Fruit fly (Drosophila melanogaster) whole organism, embryonic: ENCODE measurements around the gene Hs2st.

Experiments used
- Adf1 ChIP-seq: fragments of 200-800 bp; sonication (Bioruptor generic); IDR thresholded peaks from 2 replicates; pipeline ENCODE4 v1.3.6; 2022; ENCODE audit warnings: missing biosample characterization, missing genetic modification characterization
- Bgb ChIP-seq: fragments of 200-800 bp; sonication (Bioruptor generic); IDR thresholded peaks from 2 replicates; pipeline ENCODE4 v1.3.6; 2022; ENCODE audit warnings: missing biosample characterization, missing genetic modification characterization; ENCODE audit not compliant: partially characterized antibody
- CG10979 ChIP-seq: fragments of 200-800 bp; sonication (Bioruptor generic); optimal IDR thresholded peaks from 2 replicates; lab custom pipeline; 2018; ENCODE audit warnings: missing biosample characterization, mild to moderate bottlenecking, missing genetic modification characterization, moderate library complexity
- CG11456 ChIP-seq: fragments of 200-800 bp; sonication (Bioruptor generic); IDR thresholded peaks from 3 replicates; pipeline ENCODE4 v1.3.6; 2022; ENCODE audit warnings: missing biosample characterization, missing genetic modification characterization
- CG11696 ChIP-seq: fragments of 200-800 bp; sonication (Bioruptor generic); IDR thresholded peaks from 2 replicates; pipeline ENCODE4 v1.3.6; 2022; ENCODE audit warnings: missing biosample characterization, missing genetic modification characterization
- CG14441 ChIP-seq: fragments of 200-800 bp; sonication (Bioruptor generic); IDR thresholded peaks from 2 replicates; pipeline ENCODE4 v1.3.6; 2022; ENCODE audit warnings: missing biosample characterization, missing genetic modification characterization
- CG15269 ChIP-seq: fragments of 200-800 bp; sonication (Bioruptor generic); optimal IDR thresholded peaks from 2 replicates; lab custom pipeline; 2018; ENCODE audit warnings: missing biosample characterization, mild to moderate bottlenecking, missing genetic modification characterization, moderate library complexity
- CG16779 ChIP-seq: fragments of 200-800 bp; sonication (Bioruptor generic); IDR thresholded peaks from 2 replicates; pipeline ENCODE4 v1.3.6; 2022; ENCODE audit warnings: missing biosample characterization, missing genetic modification characterization
- CG16863 ChIP-seq: fragments of 200-800 bp; sonication (Bioruptor generic); optimal IDR thresholded peaks from 3 replicates; lab custom pipeline; 2016; ENCODE audit warnings: missing biosample characterization, missing genetic modification characterization
- CG17912 ChIP-seq: fragments of 200-800 bp; sonication (Bioruptor generic); optimal IDR thresholded peaks from 2 replicates; lab custom pipeline; 2018; ENCODE audit warnings: missing biosample characterization, mild to moderate bottlenecking, missing genetic modification characterization
- CG2120 ChIP-seq: fragments of 200-800 bp; sonication (Bioruptor generic); optimal IDR thresholded peaks from 3 replicates; lab custom pipeline; 2016; ENCODE audit warnings: missing biosample characterization, missing genetic modification characterization
- CG3281 ChIP-seq: fragments of 200-800 bp; sonication (Bioruptor generic); optimal IDR thresholded peaks from 3 replicates; lab custom pipeline; 2017; ENCODE audit warnings: missing biosample characterization, mild to moderate bottlenecking, missing genetic modification characterization
- CG34224 ChIP-seq: fragments of 200-800 bp; sonication (Bioruptor generic); IDR thresholded peaks from 3 replicates; pipeline ENCODE4 v1.3.6; 2022; ENCODE audit warnings: missing biosample characterization, missing genetic modification characterization; ENCODE audit not compliant: partially characterized antibody
- CG7963 ChIP-seq: fragments of 200-800 bp; sonication (Bioruptor generic); IDR thresholded peaks from 3 replicates; pipeline ENCODE4 v1.3.6; 2022; ENCODE audit warnings: missing biosample characterization, missing genetic modification characterization; ENCODE audit not compliant: partially characterized antibody
- Chrac-16 ChIP-seq: fragments of 200-800 bp; sonication (Bioruptor generic); optimal IDR thresholded peaks from 3 replicates; lab custom pipeline; 2016; ENCODE audit warnings: missing biosample characterization, missing genetic modification characterization
- CoRest ChIP-seq: fragments of 200-800 bp; sonication (Bioruptor generic); optimal IDR thresholded peaks from 3 replicates; lab custom pipeline; 2018; ENCODE audit warnings: missing biosample characterization, mild to moderate bottlenecking, missing genetic modification characterization, moderate library complexity
- Drgx ChIP-seq: fragments of 200-800 bp; sonication (Bioruptor generic); IDR thresholded peaks from 2 replicates; pipeline ENCODE4 v1.3.6; 2022; ENCODE audit warnings: missing biosample characterization, missing genetic modification characterization
- E2f2 ChIP-seq: fragments of 200-800 bp; sonication (Bioruptor generic); IDR thresholded peaks from 2 replicates; pipeline ENCODE4 v1.3.6; 2022; ENCODE audit warnings: missing biosample characterization, missing genetic modification characterization
- Ets65A ChIP-seq: fragments of 200-800 bp; sonication (Bioruptor generic); peaks from one replicate; lab custom pipeline; 2016; ENCODE audit warnings: missing biosample characterization, missing genetic modification characterization
- Fer1 ChIP-seq: fragments of 200-800 bp; sonication (Bioruptor generic); optimal IDR thresholded peaks from 2 replicates; lab custom pipeline; 2017; ENCODE audit warnings: missing biosample characterization, mild to moderate bottlenecking, missing genetic modification characterization
- HLHmδ ChIP-seq: fragments of 200-800 bp; sonication (Bioruptor generic); optimal IDR thresholded peaks from 2 replicates; lab custom pipeline; 2018; ENCODE audit warnings: missing biosample characterization, mild to moderate bottlenecking, missing genetic modification characterization, moderate library complexity
- Hr51 ChIP-seq, 2 experiments: fragments of 200-800 bp; sonication (Bioruptor generic); optimal IDR thresholded peaks; 2 replicates in 1 of 2; 3 replicates in 1 of 2; lab custom pipeline; 2016 to 2018; ENCODE audit warnings: missing biosample characterization in 2 of 2, missing genetic modification characterization in 2 of 2, mild to moderate bottlenecking in 1 of 2, moderate library complexity in 1 of 2
- Hsf ChIP-seq: fragments of 200-800 bp; sonication (Bioruptor generic); optimal IDR thresholded peaks from 3 replicates; lab custom pipeline; 2016; ENCODE audit warnings: missing biosample characterization, missing genetic modification characterization
- Lim3 ChIP-seq: fragments of 200-800 bp; sonication (Bioruptor generic); IDR thresholded peaks from 2 replicates; pipeline ENCODE4 v1.3.6; 2022; ENCODE audit warnings: missing biosample characterization, missing genetic modification characterization
- Med ChIP-seq: fragments of 200-800 bp; sonication (Bioruptor generic); peaks from one replicate; lab custom pipeline; 2016; ENCODE audit warnings: missing biosample characterization, missing genetic modification characterization, mild to moderate bottlenecking, inconsistent platforms, moderate library complexity
- Meics ChIP-seq: fragments of 200-800 bp; sonication (Bioruptor generic); optimal IDR thresholded peaks from 2 replicates; lab custom pipeline; 2017; ENCODE audit warnings: missing biosample characterization, mild to moderate bottlenecking, missing genetic modification characterization
- Ptx1 ChIP-seq: fragments of 200-800 bp; sonication (Bioruptor generic); IDR thresholded peaks from 2 replicates; pipeline ENCODE4 v1.3.6; 2022; ENCODE audit warnings: missing biosample characterization, missing genetic modification characterization
- Rfx ChIP-seq: fragments of 200-800 bp; sonication (Bioruptor generic); IDR thresholded peaks from 2 replicates; pipeline ENCODE4 v1.3.6; 2022; ENCODE audit warnings: missing biosample characterization, missing genetic modification characterization
- Sox102F ChIP-seq: fragments of 200-800 bp; sonication (Bioruptor generic); optimal IDR thresholded peaks from 2 replicates; lab custom pipeline; 2018; ENCODE audit warnings: missing biosample characterization, mild to moderate bottlenecking, missing genetic modification characterization, moderate library complexity
- amos ChIP-seq: fragments of 200-800 bp; sonication (Bioruptor generic); IDR thresholded peaks from 2 replicates; pipeline ENCODE4 v1.3.6; 2022; ENCODE audit warnings: missing biosample characterization, missing genetic modification characterization; ENCODE audit not compliant: partially characterized antibody
- ap ChIP-seq: fragments of 200-800 bp; sonication (Bioruptor generic); IDR thresholded peaks from 2 replicates; pipeline ENCODE4 v1.3.6; 2022; ENCODE audit warnings: missing biosample characterization, missing genetic modification characterization
- ato ChIP-seq: fragments of 200-800 bp; sonication (Bioruptor generic); IDR thresholded peaks from 2 replicates; pipeline ENCODE4 v1.3.6; 2022; ENCODE audit warnings: missing biosample characterization, missing genetic modification characterization; ENCODE audit not compliant: partially characterized antibody
- caup ChIP-seq: fragments of 200-800 bp; sonication (Bioruptor generic); optimal IDR thresholded peaks from 3 replicates; lab custom pipeline; 2017; ENCODE audit warnings: missing biosample characterization, mild to moderate bottlenecking, missing genetic modification characterization, moderate library complexity; ENCODE audit not compliant: severe bottlenecking
- da ChIP-seq: fragments of 200-800 bp; sonication (Bioruptor generic); optimal IDR thresholded peaks from 2 replicates; lab custom pipeline; 2016; ENCODE audit warnings: missing biosample characterization, missing genetic modification characterization
- dysf ChIP-seq: fragments of 200-800 bp; sonication (Bioruptor generic); IDR thresholded peaks from 3 replicates; pipeline ENCODE4 v1.3.6; 2022; ENCODE audit warnings: missing biosample characterization, missing genetic modification characterization
- fu2 ChIP-seq: fragments of 200-800 bp; sonication (Bioruptor generic); optimal IDR thresholded peaks from 2 replicates; lab custom pipeline; 2016; ENCODE audit warnings: missing biosample characterization, missing genetic modification characterization
- gem ChIP-seq: fragments of 200-800 bp; sonication (Bioruptor generic); optimal IDR thresholded peaks from 2 replicates; lab custom pipeline; 2019; ENCODE audit warnings: missing biosample characterization, mild to moderate bottlenecking, missing genetic modification characterization, moderate library complexity
- grau ChIP-seq: fragments of 200-800 bp; optimal IDR thresholded peaks from 3 replicates; lab custom pipeline; 2019; ENCODE audit warnings: missing biosample characterization, mild to moderate bottlenecking, missing genetic modification characterization, moderate library complexity
- grn ChIP-seq: fragments of 200-800 bp; sonication (Bioruptor generic); optimal IDR thresholded peaks from 3 replicates; lab custom pipeline; 2017; ENCODE audit warnings: missing biosample characterization, missing genetic modification characterization
- hkb ChIP-seq, 2 experiments: fragments of 200-800 bp in 1 of 2; fragments of >200 bp in 1 of 2; sonication (Bioruptor generic) in 1 of 2; IDR thresholded peaks in 1 of 2; optimal IDR thresholded peaks in 1 of 2; 2 replicates each; pipeline versions ENCODE4 v1.3.6 to Lab custom; 2017 to 2022; ENCODE audit warnings: missing biosample characterization in 1 of 2, missing genetic modification characterization in 1 of 2
- ken ChIP-seq: fragments of 200-800 bp; sonication (Bioruptor generic); IDR thresholded peaks from 3 replicates; pipeline ENCODE4 v1.3.6; 2022; ENCODE audit warnings: missing biosample characterization, missing genetic modification characterization
- lmd ChIP-seq: fragments of 200-800 bp; sonication (Bioruptor generic); IDR thresholded peaks from 2 replicates; pipeline ENCODE4 v1.3.6; 2022; ENCODE audit warnings: missing biosample characterization, missing genetic modification characterization
- odd ChIP-seq: fragments of 200-800 bp; sonication (Bioruptor generic); optimal IDR thresholded peaks from 2 replicates; lab custom pipeline; 2017; ENCODE audit warnings: missing biosample characterization, mild to moderate bottlenecking, missing genetic modification characterization
- p53 ChIP-seq: fragments of 200-800 bp; sonication (Bioruptor generic); optimal IDR thresholded peaks from 2 replicates; lab custom pipeline; 2016; ENCODE audit warnings: missing biosample characterization, missing genetic modification characterization
- sens ChIP-seq: fragments of 200-800 bp; sonication (Bioruptor generic); peaks from one replicate; lab custom pipeline; 2016; ENCODE audit warnings: missing biosample characterization, missing genetic modification characterization
- slbo ChIP-seq: fragments of 200-800 bp; sonication (Bioruptor generic); IDR thresholded peaks from 2 replicates; pipeline ENCODE4 v1.3.6; 2022; ENCODE audit warnings: missing biosample characterization, missing genetic modification characterization
- sqz ChIP-seq: fragments of 200-800 bp; sonication (Bioruptor generic); optimal IDR thresholded peaks from 3 replicates; lab custom pipeline; 2018; ENCODE audit warnings: missing biosample characterization, mild to moderate bottlenecking, missing genetic modification characterization
- tin ChIP-seq: fragments of 200-800 bp; sonication (Bioruptor generic); optimal IDR thresholded peaks from 3 replicates; lab custom pipeline; 2016; ENCODE audit warnings: missing biosample characterization, missing genetic modification characterization

Gene Hs2st

DNA sequence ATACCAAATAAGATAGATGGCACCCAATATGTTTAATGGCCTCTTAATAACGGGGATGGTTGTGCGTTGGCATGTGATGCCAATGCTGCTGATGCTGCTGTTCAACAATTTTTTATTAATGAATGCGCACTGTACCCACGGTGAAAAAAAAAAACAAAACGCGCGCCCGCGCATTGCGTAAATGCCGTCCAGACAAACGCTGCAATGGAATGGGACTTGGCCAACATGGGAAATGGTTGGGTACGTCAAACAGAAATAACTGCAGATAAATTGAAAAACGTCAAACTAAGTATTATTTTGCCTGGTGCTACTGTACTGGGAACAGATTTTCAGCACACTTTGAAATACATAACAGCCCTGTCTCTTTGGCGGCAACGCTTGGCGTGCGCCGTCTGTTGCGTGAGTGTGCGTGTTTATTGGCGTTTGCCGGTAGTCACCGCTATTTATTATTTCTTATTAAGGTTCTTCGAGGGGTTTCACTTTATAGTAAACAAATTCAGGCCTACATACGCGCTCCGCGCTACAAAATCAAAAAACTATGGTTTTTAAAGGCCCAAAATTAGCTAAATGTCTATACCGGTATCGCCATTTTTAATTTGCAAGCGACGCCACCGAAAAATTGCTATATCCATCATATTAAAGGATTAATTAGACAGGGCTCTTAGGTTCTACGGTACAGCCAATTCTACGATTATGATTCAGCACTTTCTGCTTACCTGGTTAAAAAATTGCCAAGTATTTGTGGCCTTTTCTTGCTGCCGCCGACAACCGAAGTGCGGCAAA, 8.2 kb upstream of the Hs2st start (continued):
- TF ChIP-seq CG14441 (GFP tag; lab: Robert Waterston, UW) (peak; percentile 56), CG11456 (GFP tag; lab: Robert Waterston, UW) (0 out of 3 replicates have a peak, but pooled peaks have one; percentile 22), slbo (GFP tag; lab: Robert Waterston, UW) (peak; percentile 60), CG34224 (GFP tag; lab: Robert Waterston, UW) (peak; percentile 21; the same call in 2 of the 3 replicates), ken (GFP tag; lab: Robert Waterston, UW) (0 out of 3 replicates have a peak, but pooled peaks have one; percentile 52), caup (GFP tag; lab: Kevin White, UChicago) (no peak), Ptx1 (GFP tag; lab: Robert Waterston, UW) (peak; percentile 42; the same call in 1 of the 2 replicates), CG10979 (tag; lab: Kevin White, UChicago) (peak; percentile 13), CG7963 (GFP tag; lab: Robert Waterston, UW) (0 out of 3 replicates have a peak, but pooled peaks have one; percentile 17), amos (peak; percentile 7; the same call in 1 of the 2 replicates), dysf (GFP tag; lab: Robert Waterston, UW) (peak; percentile 54; the same call in 2 of the 3 replicates), tin (GFP tag; lab: Kevin White, UChicago) (peak; percentile 43), Adf1 (peak; percentile 66; the same call in 1 of the 2 replicates), lmd (peak; percentile 56; the same call in 1 of the 2 replicates), CG2120 (GFP tag; lab: Kevin White, UChicago) (peak; percentile 43), Med (GFP tag; lab: Kevin White, UChicago) (peak; percentile 63), sens (GFP tag; lab: Kevin White, UChicago) (peak; percentile 74), Bgb (peak; percentile 7; the same call in 1 of the 2 replicates), CoRest (peak; percentile 1), Lim3 (GFP tag; lab: Robert Waterston, UW) (peak; percentile 14; the same call in 1 of the 2 replicates), Ets65A (GFP tag; lab: Kevin White, UChicago) (peak; percentile 93), grn (GFP tag; lab: Kevin White, UChicago) (no peak), grau (tag; lab: Kevin White, UChicago) (peak; percentile 82), Hr51 (GFP tag; optimal IDR thresholded peaks at IDR 0.05; lab: Kevin White, UChicago) (peak in 1 of 2 experiments; percentile 20), Hsf (peak; percentile 34), p53 (GFP tag; lab: Kevin White, UChicago) (peak; percentile 8), da (GFP tag; lab: Kevin White, UChicago) (no peak), sqz (GFP tag; lab: Kevin White, UChicago) (peak; percentile 80), CG17912 (no peak), Rfx (GFP tag; lab: Robert Waterston, UW) (peak; percentile 49), CG15269 (peak; percentile 31), Meics (GFP tag; lab: Kevin White, UChicago) (peak; percentile 23), gem (tag; lab: Kevin White, UChicago) (peak; percentile 44), CG3281 (GFP tag; lab: Kevin White, UChicago) (peak; percentile 99), CG11696 (GFP tag; lab: Robert Waterston, UW) (no peak), hkb (optimal IDR thresholded peaks at IDR 0.05; lab: Kevin White, UChicago) (no peak), hkb (GFP tag; IDR thresholded peaks at IDR 0.05; lab: Robert Waterston, UW) (peak; percentile 24; the same call in 1 of the 2 replicates), Drgx (GFP tag; lab: Robert Waterston, UW) (peak; percentile 60), ato (no peak), ap (GFP tag; lab: Robert Waterston, UW) (no peak), Sox102F (GFP tag; lab: Kevin White, UChicago) (peak; percentile 24), CG16779 (GFP tag; lab: Robert Waterston, UW) (0 out of 2 replicates have a peak, but pooled peaks have one; percentile 3), fu2 (GFP tag; lab: Kevin White, UChicago) (no peak), odd (GFP tag; lab: Kevin White, UChicago) (peak; percentile 7), E2f2 (GFP tag; lab: Robert Waterston, UW) (peak; percentile 75), CG16863 (GFP tag; lab: Kevin White, UChicago) (no peak), HLHmδ (GFP tag; lab: Kevin White, UChicago) (peak; percentile 15), Chrac-16 (GFP tag; lab: Kevin White, UChicago) (peak; percentile 10), Fer1 (GFP tag; lab: Kevin White, UChicago) (peak; percentile 19)
